Worm (Caenorhabditis elegans): ENCODE results near the gene Y113G7A.16.

- TF ChIP-seq ztf-29 (GFP tag; IDR thresholded peaks at IDR 0.05) (no peak), med-1 (GFP tag; optimal IDR thresholded peaks at IDR 0.05; ENCODE audit: insufficient read depth) (no peak), tab-1 (GFP tag; IDR thresholded peaks at IDR 0.05) (no peak), ztf-23 (GFP tag; IDR thresholded peaks at IDR 0.05) (no peak), flt-1 (GFP tag; IDR thresholded peaks at IDR 0.05) (no peak), ref-1 (GFP tag; conservative IDR thresholded peaks at IDR 0.05) (no peak), cog-1 (tag; optimal IDR thresholded peaks at IDR 0.05) (no peak), T22C8.4 (GFP tag; IDR thresholded peaks at IDR 0.05) (no peak)
Measured at ce11 chrV:20011199-20011598, 26.2 kb upstream of the Y113G7A.16 start.
